Fruit fly (Drosophila melanogaster) whole organism, embryonic: ENCODE results near the gene CG17707.

ENCODE experiments used
- CG11695 ChIP-seq: fragments of 200-800 bp; sonication (Bioruptor generic); IDR thresholded peaks from 3 replicates; pipeline ENCODE4 v1.3.6; 2022; ENCODE audit warnings: missing biosample characterization, missing genetic modification characterization
- CG13894 ChIP-seq: fragments of 200-800 bp; sonication (Bioruptor generic); optimal IDR thresholded peaks from 3 replicates; lab custom pipeline; 2018; ENCODE audit warnings: missing biosample characterization, mild to moderate bottlenecking, missing genetic modification characterization, moderate library complexity
- CG15514 ChIP-seq: fragments of 200-800 bp; sonication (Bioruptor generic); optimal IDR thresholded peaks from 3 replicates; lab custom pipeline; 2017; ENCODE audit warnings: missing biosample characterization, missing genetic modification characterization, mild to moderate bottlenecking, moderate library complexity, missing genetic modification reagents
- CG16779 ChIP-seq: fragments of 200-800 bp; sonication (Bioruptor generic); IDR thresholded peaks from 2 replicates; pipeline ENCODE4 v1.3.6; 2022; ENCODE audit warnings: missing biosample characterization, missing genetic modification characterization
- CG16813 ChIP-seq: fragments of 200-800 bp; sonication (Bioruptor generic); IDR thresholded peaks from 3 replicates; pipeline ENCODE4 v1.3.6; 2022; ENCODE audit warnings: missing biosample characterization, missing genetic modification characterization; ENCODE audit not compliant: partially characterized antibody
- CG17568 ChIP-seq: fragments of 200-800 bp; sonication (Bioruptor generic); optimal IDR thresholded peaks from 2 replicates; lab custom pipeline; 2018; ENCODE audit warnings: missing biosample characterization, mild to moderate bottlenecking, missing genetic modification characterization, moderate library complexity
- CG17912 ChIP-seq: fragments of 200-800 bp; sonication (Bioruptor generic); optimal IDR thresholded peaks from 2 replicates; lab custom pipeline; 2018; ENCODE audit warnings: missing biosample characterization, mild to moderate bottlenecking, missing genetic modification characterization
- CG2120 ChIP-seq: fragments of 200-800 bp; sonication (Bioruptor generic); optimal IDR thresholded peaks from 3 replicates; lab custom pipeline; 2016; ENCODE audit warnings: missing biosample characterization, missing genetic modification characterization
- CG2202 ChIP-seq: fragments of 200-800 bp; sonication (Bioruptor generic); optimal IDR thresholded peaks from 2 replicates; lab custom pipeline; 2018; ENCODE audit warnings: missing biosample characterization, mild to moderate bottlenecking, missing genetic modification characterization
- CG30020 ChIP-seq: fragments of 200-800 bp; optimal IDR thresholded peaks from 2 replicates; lab custom pipeline; 2019; ENCODE audit warnings: missing biosample characterization, mild to moderate bottlenecking, missing genetic modification characterization, moderate library complexity
- CG34224 ChIP-seq: fragments of 200-800 bp; sonication (Bioruptor generic); IDR thresholded peaks from 3 replicates; pipeline ENCODE4 v1.3.6; 2022; ENCODE audit warnings: missing biosample characterization, missing genetic modification characterization; ENCODE audit not compliant: partially characterized antibody
- CG4360 ChIP-seq: fragments of 200-800 bp; sonication (Bioruptor generic); IDR thresholded peaks from 2 replicates; pipeline ENCODE4 v1.3.6; 2022; ENCODE audit warnings: missing biosample characterization, missing genetic modification characterization
- CG6272 ChIP-seq: fragments of 200-800 bp; sonication (Bioruptor generic); IDR thresholded peaks from 2 replicates; pipeline ENCODE4 v1.3.6; 2022; ENCODE audit warnings: missing biosample characterization, missing genetic modification characterization
- CG7839 ChIP-seq: fragments of 200-800 bp; sonication (Bioruptor generic); optimal IDR thresholded peaks from 3 replicates; lab custom pipeline; 2018; ENCODE audit warnings: missing biosample characterization, mild to moderate bottlenecking, missing genetic modification characterization, moderate library complexity
- CG9215 ChIP-seq: fragments of 200-800 bp; sonication (Bioruptor generic); IDR thresholded peaks from 2 replicates; pipeline ENCODE4 v1.3.6; 2022; ENCODE audit warnings: missing biosample characterization, missing genetic modification characterization
- CG9609 ChIP-seq: fragments of 200-800 bp; sonication (Bioruptor generic); optimal IDR thresholded peaks from 3 replicates; lab custom pipeline; 2016; ENCODE audit warnings: missing biosample characterization, missing genetic modification characterization
- CrebB ChIP-seq: fragments of 200-800 bp; sonication (Bioruptor generic); optimal IDR thresholded peaks from 3 replicates; lab custom pipeline; 2018; ENCODE audit warnings: missing biosample characterization, mild to moderate bottlenecking, missing genetic modification characterization
- Dll ChIP-seq: fragments of 200-800 bp; sonication (Bioruptor generic); IDR thresholded peaks from 4 replicates; pipeline ENCODE4 v1.3.6; 2022; ENCODE audit warnings: missing biosample characterization, missing genetic modification characterization; ENCODE audit not compliant: partially characterized antibody
- Doc2 ChIP-seq: fragments of 200-800 bp; sonication (Bioruptor generic); IDR thresholded peaks from 2 replicates; pipeline ENCODE4 v1.3.6; 2022; ENCODE audit warnings: missing biosample characterization, missing genetic modification characterization
- Doc3 ChIP-seq: fragments of 200-800 bp; sonication (Bioruptor generic); IDR thresholded peaks from 3 replicates; pipeline ENCODE4 v1.3.6; 2022; ENCODE audit warnings: missing biosample characterization, missing genetic modification characterization; ENCODE audit not compliant: partially characterized antibody
- E2f2 ChIP-seq: fragments of 200-800 bp; sonication (Bioruptor generic); IDR thresholded peaks from 2 replicates; pipeline ENCODE4 v1.3.6; 2022; ENCODE audit warnings: missing biosample characterization, missing genetic modification characterization
- Eip74EF ChIP-seq, 2 experiments: fragments of 200-800 bp in 1 of 2; fragments of >200 bp in 1 of 2; sonication (Bioruptor generic) in 1 of 2; optimal IDR thresholded peaks; 2 replicates each; lab custom pipeline; 2017 to 2019; ENCODE audit warnings: missing biosample characterization in 2 of 2, missing genetic modification characterization in 2 of 2, mild to moderate bottlenecking in 1 of 2, moderate library complexity in 1 of 2
- HHEX ChIP-seq: fragments of 200-800 bp; sonication (Bioruptor generic); optimal IDR thresholded peaks from 3 replicates; lab custom pipeline; 2017; ENCODE audit warnings: missing biosample characterization, mild to moderate bottlenecking, missing genetic modification characterization, missing genetic modification reagents
- HmgZ ChIP-seq: fragments of 200-800 bp; sonication (Bioruptor generic); optimal IDR thresholded peaks from 2 replicates; lab custom pipeline; 2018; ENCODE audit warnings: missing biosample characterization, mild to moderate bottlenecking, missing genetic modification characterization
- Hr39 ChIP-seq: fragments of >200 bp; optimal IDR thresholded peaks from 2 replicates; lab custom pipeline; 2017
- Opbp ChIP-seq: fragments of 200-800 bp; sonication (Bioruptor generic); IDR thresholded peaks from 3 replicates; pipeline ENCODE4 v1.3.6; 2022; ENCODE audit warnings: missing biosample characterization, missing genetic modification characterization; ENCODE audit not compliant: partially characterized antibody
- Trl ChIP-seq, 3 experiments: fragments of >200 bp in 2 of 3; fragments of 200-800 bp in 1 of 3; sonication (Bioruptor generic) in 1 of 3; optimal IDR thresholded peaks; 2 replicates in 1 of 3; 3 replicates in 2 of 3; lab custom pipeline; 2016 to 2017; ENCODE audit warnings: missing biosample characterization in 1 of 3, missing genetic modification characterization in 1 of 3
- ash1 ChIP-seq: fragments of 200-800 bp; sonication (Bioruptor generic); optimal IDR thresholded peaks from 2 replicates; lab custom pipeline; 2018; ENCODE audit warnings: missing biosample characterization, mild to moderate bottlenecking, missing genetic modification characterization
- cwo ChIP-seq: fragments of 200-800 bp; sonication (Bioruptor generic); optimal IDR thresholded peaks from 3 replicates; lab custom pipeline; 2017; ENCODE audit warnings: missing biosample characterization, missing genetic modification characterization, mild to moderate bottlenecking, moderate library complexity, missing genetic modification reagents
- gem ChIP-seq: fragments of 200-800 bp; sonication (Bioruptor generic); optimal IDR thresholded peaks from 2 replicates; lab custom pipeline; 2019; ENCODE audit warnings: missing biosample characterization, mild to moderate bottlenecking, missing genetic modification characterization, moderate library complexity
- gfzf ChIP-seq: fragments of 200-800 bp; sonication (Bioruptor generic); optimal IDR thresholded peaks from 2 replicates; lab custom pipeline; 2016; ENCODE audit warnings: missing biosample characterization, mild to moderate bottlenecking, missing genetic modification characterization, moderate library complexity
- her ChIP-seq: fragments of 200-800 bp; sonication (Bioruptor generic); optimal IDR thresholded peaks from 2 replicates; lab custom pipeline; 2016; ENCODE audit warnings: missing biosample characterization, missing genetic modification characterization
- inv ChIP-seq: fragments of 200-800 bp; sonication (Bioruptor generic); IDR thresholded peaks from 2 replicates; pipeline ENCODE4 v1.3.6; 2022; ENCODE audit warnings: missing biosample characterization, missing genetic modification characterization; ENCODE audit not compliant: partially characterized antibody
- knrl ChIP-seq: fragments of 200-800 bp; sonication (Bioruptor generic); IDR thresholded peaks from 3 replicates; pipeline ENCODE4 v1.3.6; 2022; ENCODE audit warnings: missing biosample characterization, missing genetic modification characterization; ENCODE audit not compliant: partially characterized antibody
- lbe ChIP-seq: fragments of 200-800 bp; sonication (Bioruptor generic); optimal IDR thresholded peaks from 2 replicates; lab custom pipeline; 2016; ENCODE audit warnings: missing biosample characterization, mild to moderate bottlenecking, missing genetic modification characterization
- lola ChIP-seq, 3 experiments: fragments of >200 bp in 2 of 3; fragments of 200-800 bp in 1 of 3; sonication (Bioruptor generic) in 1 of 3; optimal IDR thresholded peaks; 2 replicates each; lab custom pipeline; 2017 to 2019; ENCODE audit warnings: missing biosample characterization in 3 of 3, missing genetic modification characterization in 3 of 3, mild to moderate bottlenecking in 1 of 3, moderate library complexity in 1 of 3
- nerfin-2 ChIP-seq: fragments of 200-800 bp; sonication (Bioruptor generic); IDR thresholded peaks from 2 replicates; pipeline ENCODE4 v1.3.6; 2022; ENCODE audit warnings: missing biosample characterization, missing genetic modification characterization; ENCODE audit not compliant: partially characterized antibody
- nom ChIP-seq: fragments of 200-800 bp; sonication (Bioruptor generic); optimal IDR thresholded peaks from 2 replicates; lab custom pipeline; 2017; ENCODE audit warnings: missing biosample characterization, missing genetic modification characterization, mild to moderate bottlenecking, moderate library complexity, missing genetic modification reagents
- onecut ChIP-seq: fragments of 200-800 bp; sonication (Bioruptor generic); IDR thresholded peaks from 2 replicates; pipeline ENCODE4 v1.3.6; 2022; ENCODE audit warnings: missing biosample characterization, missing genetic modification characterization
- peb ChIP-seq: fragments of 200-800 bp; sonication (Bioruptor generic); IDR thresholded peaks from 2 replicates; pipeline ENCODE4 v1.3.6; 2022; ENCODE audit warnings: missing biosample characterization, missing genetic modification characterization
- pho ChIP-seq: fragments of 200-800 bp; sonication (Bioruptor generic); optimal IDR thresholded peaks from 2 replicates; lab custom pipeline; 2016; ENCODE audit warnings: missing biosample characterization, missing genetic modification characterization
- prd ChIP-seq, 3 experiments: fragments of >200 bp in 2 of 3; fragments of 200-800 bp in 1 of 3; sonication (Bioruptor generic) in 1 of 3; optimal IDR thresholded peaks in 2 of 3; IDR thresholded peaks in 1 of 3; 2 replicates in 2 of 3; 3 replicates in 1 of 3; pipeline versions ENCODE4 v1.3.6 to Lab custom; 2017 to 2022; ENCODE audit warnings: missing biosample characterization in 1 of 3, missing genetic modification characterization in 1 of 3
- sens-2 ChIP-seq: fragments of 200-800 bp; sonication (Bioruptor generic); IDR thresholded peaks from 2 replicates; pipeline ENCODE4 v1.3.6; 2022; ENCODE audit warnings: missing biosample characterization, missing genetic modification characterization
- sna ChIP-seq: fragments of 200-800 bp; sonication (Bioruptor generic); IDR thresholded peaks from 2 replicates; pipeline ENCODE4 v1.3.6; 2022; ENCODE audit warnings: missing biosample characterization, missing genetic modification characterization; ENCODE audit not compliant: partially characterized antibody
- stwl ChIP-seq: fragments of 200-800 bp; sonication (Bioruptor generic); optimal IDR thresholded peaks from 3 replicates; lab custom pipeline; 2018; ENCODE audit warnings: missing biosample characterization, mild to moderate bottlenecking, missing genetic modification characterization, moderate library complexity
- sug ChIP-seq: fragments of 200-800 bp; optimal IDR thresholded peaks from 2 replicates; lab custom pipeline; 2019; ENCODE audit warnings: missing biosample characterization, mild to moderate bottlenecking, missing genetic modification characterization, moderate library complexity
- tgo ChIP-seq: fragments of 200-800 bp; sonication (Bioruptor generic); IDR thresholded peaks from 3 replicates; pipeline ENCODE4 v1.3.6; 2022; ENCODE audit warnings: missing biosample characterization, missing genetic modification characterization
- tio ChIP-seq: fragments of 200-800 bp; sonication (Bioruptor generic); optimal IDR thresholded peaks from 2 replicates; lab custom pipeline; 2017; ENCODE audit warnings: missing biosample characterization, missing genetic modification characterization, inconsistent platforms

Gene CG17707

DNA sequence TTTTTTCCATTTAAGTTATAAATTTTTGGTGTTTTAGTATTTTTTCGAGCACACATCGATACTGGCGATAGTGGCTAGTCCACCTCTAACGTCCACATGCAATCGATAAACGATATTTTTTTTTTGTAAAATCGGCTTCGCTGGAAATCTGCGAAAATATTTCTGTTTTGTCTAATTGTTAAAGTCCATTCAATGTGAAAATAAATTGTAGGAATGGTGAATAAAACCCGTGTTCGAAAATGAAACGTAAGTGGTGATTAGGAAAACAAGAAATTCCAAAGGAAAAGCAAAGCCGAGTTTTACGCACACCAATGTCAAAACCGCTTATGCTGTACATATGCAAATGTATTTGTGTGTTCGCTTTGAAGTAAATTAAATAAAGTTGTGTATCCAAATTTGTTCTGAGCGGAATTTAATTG lies 20.9 kb downstream of the CG17707 start, which contains the start of gene RhoGAP1A (continued):
- TF ChIP-seq CG11695 (GFP tag; lab: Robert Waterston, UW) (no peak), CG4360 (no peak), CG13894 (tag; lab: Kevin White, UChicago) (no peak), Dll (GFP tag; lab: Robert Waterston, UW) (peak; percentile 81), tio (GFP tag; lab: Kevin White, UChicago) (no peak), Trl (optimal IDR thresholded peaks at IDR 0.05; lab: Kevin White, UChicago) (no peak), Trl (GFP tag; optimal IDR thresholded peaks at IDR 0.05; lab: Kevin White, UChicago) (no peak), her (GFP tag; lab: Kevin White, UChicago) (no peak), HHEX (no peak), CG15514 (GFP tag; lab: Kevin White, UChicago) (peak; percentile 15), pho (GFP tag; lab: Kevin White, UChicago) (no peak), CrebB (tag; lab: Kevin White, UChicago) (no peak), ash1 (GFP tag; lab: Kevin White, UChicago) (no peak), Doc2 (GFP tag; lab: Robert Waterston, UW) (no peak), peb (GFP tag; lab: Robert Waterston, UW) (no peak), onecut (GFP tag; lab: Robert Waterston, UW) (peak; percentile 18; the same call in 1 of the 2 replicates), CG30020 (tag; lab: Kevin White, UChicago) (peak; percentile 81), sens-2 (GFP tag; lab: Robert Waterston, UW) (no peak), Hr39 (no peak), prd (optimal IDR thresholded peaks at IDR 0.05; lab: Kevin White, UChicago) (no peak), prd (GFP tag; IDR thresholded peaks at IDR 0.05; lab: Robert Waterston, UW) (no peak), CG2202 (no peak), CG17568 (GFP tag; lab: Kevin White, UChicago) (no peak), CG16813 (peak; percentile 80), tgo (GFP tag; lab: Robert Waterston, UW) (no peak), sug (tag; lab: Kevin White, UChicago) (no peak), Doc3 (peak; percentile 62), nom (GFP tag; lab: Kevin White, UChicago) (no peak), lbe (GFP tag; lab: Kevin White, UChicago) (peak; percentile 4), gfzf (GFP tag; lab: Kevin White, UChicago) (peak; percentile 56), Opbp (GFP tag; lab: Robert Waterston, UW) (peak; percentile 84; the same call in 2 of the 3 replicates), knrl (GFP tag; lab: Robert Waterston, UW) (peak; percentile 70; the same call in 2 of the 3 replicates), CG16779 (GFP tag; lab: Robert Waterston, UW) (no peak), CG7839 (tag; lab: Kevin White, UChicago) (no peak), CG34224 (GFP tag; lab: Robert Waterston, UW) (peak; percentile 70), CG17912 (no peak), Eip74EF (GFP tag; optimal IDR thresholded peaks at IDR 0.05; lab: Kevin White, UChicago) (no peak), E2f2 (GFP tag; lab: Robert Waterston, UW) (peak; percentile 42), CG6272 (GFP tag; lab: Robert Waterston, UW) (no peak), HmgZ (tag; lab: Kevin White, UChicago) (peak; percentile 45), CG2120 (GFP tag; lab: Kevin White, UChicago) (peak; percentile 10), cwo (GFP tag; lab: Kevin White, UChicago) (no peak), nerfin-2 (GFP tag; lab: Robert Waterston, UW) (peak; percentile 81), CG9609 (no peak), gem (tag; lab: Kevin White, UChicago) (peak; percentile 7), CG9215 (no peak), stwl (peak; percentile 85), lola (GFP tag; optimal IDR thresholded peaks at IDR 0.05; lab: Kevin White, UChicago) (no peak), sna (GFP tag; lab: Robert Waterston, UW) (peak; percentile 56; the same call in 1 of the 2 replicates), inv (peak; percentile 67)
